Fruit fly (Drosophila melanogaster) whole organism, prepupa: Measurements from ENCODE around the gene CG7457.

Source experiments
- CG1621 ChIP-seq: fragments of 200-800 bp; sonication (Bioruptor generic); optimal IDR thresholded peaks from 3 replicates; lab custom pipeline; 2018; ENCODE audit warnings: missing biosample characterization, mild to moderate bottlenecking, missing genetic modification characterization
- CG16779 ChIP-seq: fragments of 200-800 bp; sonication (Bioruptor generic); optimal IDR thresholded peaks from 3 replicates; lab custom pipeline; 2017; ENCODE audit warnings: missing biosample characterization, mild to moderate bottlenecking, missing genetic modification characterization
- CG6854 ChIP-seq: fragments of 200-800 bp; sonication (Bioruptor generic); optimal IDR thresholded peaks from 2 replicates; lab custom pipeline; 2017; ENCODE audit warnings: missing biosample characterization, mild to moderate bottlenecking, missing genetic modification characterization
- CG8119 ChIP-seq: fragments of 200-800 bp; sonication (Bioruptor generic); IDR thresholded peaks from 3 replicates; pipeline ENCODE4 v1.3.6; 2022; ENCODE audit warnings: missing biosample characterization, missing genetic modification characterization
- Eip75B ChIP-seq: fragments of 200-800 bp; sonication (Bioruptor generic); optimal IDR thresholded peaks from 3 replicates; lab custom pipeline; 2016; ENCODE audit warnings: missing biosample characterization, missing genetic modification characterization
- Eip78C ChIP-seq: fragments of 200-800 bp; sonication (Bioruptor generic); peaks from one replicate; lab custom pipeline; 2016; ENCODE audit warnings: missing biosample characterization, missing genetic modification characterization
- Sox14 ChIP-seq: fragments of 200-800 bp; sonication (Bioruptor generic); optimal IDR thresholded peaks from 3 replicates; lab custom pipeline; 2016; ENCODE audit warnings: missing biosample characterization, missing genetic modification characterization
- acj6 ChIP-seq: fragments of 200-800 bp; sonication (Bioruptor generic); optimal IDR thresholded peaks from 3 replicates; lab custom pipeline; 2016; ENCODE audit warnings: missing biosample characterization, missing genetic modification characterization
- cyc ChIP-seq: fragments of 200-800 bp; sonication (Bioruptor generic); optimal IDR thresholded peaks from 3 replicates; lab custom pipeline; 2016; ENCODE audit warnings: missing biosample characterization, missing genetic modification characterization
- net ChIP-seq: fragments of 200-800 bp; sonication (Bioruptor generic); optimal IDR thresholded peaks from 3 replicates; lab custom pipeline; 2016; ENCODE audit warnings: missing biosample characterization, missing genetic modification characterization

DNA sequence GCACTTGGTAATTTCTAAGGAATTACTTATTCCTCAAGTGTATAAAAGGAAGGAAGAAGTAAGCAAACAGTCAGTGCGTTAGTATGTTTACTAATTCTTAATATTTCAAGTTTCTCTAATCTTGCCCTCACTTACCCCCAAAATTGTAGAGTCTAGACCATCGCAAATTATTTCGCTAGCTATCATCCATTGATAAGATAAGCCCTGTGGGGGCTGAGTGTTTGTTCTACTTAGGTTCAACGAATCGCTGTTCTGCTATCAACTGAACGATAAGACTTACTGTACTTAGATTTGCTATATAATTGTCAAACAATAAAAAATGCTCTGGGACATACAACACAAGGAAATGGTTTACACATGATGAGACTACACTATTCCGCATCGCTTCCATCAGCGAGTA is 4.7 kb downstream of the CG7457 start:
- TF ChIP-seq Eip75B (GFP tag; lab: Kevin White, UChicago) (no peak), Sox14 (no peak), Eip78C (GFP tag; lab: Kevin White, UChicago) (no peak), cyc (GFP tag; lab: Kevin White, UChicago) (no peak), CG8119 (GFP tag; lab: Robert Waterston, UW) (no peak), CG6854 (GFP tag; lab: Kevin White, UChicago) (no peak), CG16779 (tag; lab: Kevin White, UChicago) (no peak), net (GFP tag; lab: Kevin White, UChicago) (no peak), acj6 (GFP tag; lab: Kevin White, UChicago) (no peak), CG1621 (tag; lab: Kevin White, UChicago) (no peak)
